Fruit fly (Drosophila melanogaster): Measurements from ENCODE around the gene Cds.

Cds gene

dm6 chr3L:8115864-8116528, 11.6 kb upstream of the Cds start, which contains the start of the genes Arp3 and msk (continued):
- TF ChIP-seq ase (GFP tag; IDR thresholded peaks at IDR 0.05) = peak; percentile 48; the same call in 1 of the 3 replicates
- TF ChIP-seq cas (GFP tag; IDR thresholded peaks at IDR 0.05) = peak; percentile 40; the same call in 1 of the 2 replicates
- peak; percentile 49 for TF ChIP-seq CG6683 (GFP tag; optimal IDR thresholded peaks at IDR 0.05)
- TF ChIP-seq nau (GFP tag; optimal IDR thresholded peaks at IDR 0.05) = no peak
- TF ChIP-seq hkb (optimal IDR thresholded peaks at IDR 0.05) = peak; percentile 89
- TF ChIP-seq hkb (GFP tag; IDR thresholded peaks at IDR 0.05) = peak; percentile 60; the same call in 1 of the 2 replicates
- peak; percentile 94 for TF ChIP-seq zfh2 (GFP tag; optimal IDR thresholded peaks at IDR 0.05)
- peak; percentile 45; the same call in 1 of the 2 replicates for TF ChIP-seq ttk (GFP tag; IDR thresholded peaks at IDR 0.05)
- peak; percentile 43 for TF ChIP-seq CG18011 (GFP tag; optimal IDR thresholded peaks at IDR 0.05)
- TF ChIP-seq CG14441 (GFP tag; IDR thresholded peaks at IDR 0.05) = peak; percentile 64
- 0 out of 2 replicates have a peak, but pooled peaks have one; percentile 49 for TF ChIP-seq amos (GFP tag; IDR thresholded peaks at IDR 0.05; ENCODE audit: partially characterized antibody)
- TF ChIP-seq Mad (GFP tag; optimal IDR thresholded peaks at IDR 0.05) = peak; percentile 88
- peak; percentile 75 for TF ChIP-seq CG4854 (GFP tag; optimal IDR thresholded peaks at IDR 0.05)
- TF ChIP-seq CG1233 (GFP tag; optimal IDR thresholded peaks at IDR 0.05) = peak; percentile 76
- peak; percentile 95 for TF ChIP-seq jumu (GFP tag; optimal IDR thresholded peaks at IDR 0.05)
- no peak for TF ChIP-seq CG15479 (GFP tag; optimal IDR thresholded peaks at IDR 0.05)
- peak; percentile 89 for TF ChIP-seq Xbp1 (GFP tag; optimal IDR thresholded peaks at IDR 0.05)
- no peak for TF ChIP-seq gsb (GFP tag; IDR thresholded peaks at IDR 0.05)
- peak; percentile 36 for TF ChIP-seq kah (GFP tag; optimal IDR thresholded peaks at IDR 0.05)
- peak; percentile 44 for TF ChIP-seq CG16813 (GFP tag; IDR thresholded peaks at IDR 0.05; ENCODE audit: partially characterized antibody)
- TF ChIP-seq gt (GFP tag; IDR thresholded peaks at IDR 0.05) = 0 out of 2 replicates have a peak, but pooled peaks have one; percentile 11
- peak; percentile 16 for TF ChIP-seq CG31365 (tag; optimal IDR thresholded peaks at IDR 0.05)
- TF ChIP-seq dpn (GFP tag; optimal IDR thresholded peaks at IDR 0.05) = peak; percentile 85 to 92
- TF ChIP-seq Hand (GFP tag; optimal IDR thresholded peaks at IDR 0.05) = peak; percentile 52
- TF ChIP-seq HHEX (GFP tag; optimal IDR thresholded peaks at IDR 0.05) = peak; percentile 74
- peak; percentile 86 for TF ChIP-seq maf-S (GFP tag; optimal IDR thresholded peaks at IDR 0.05)
- peak; percentile 92 for TF ChIP-seq fu2 (GFP tag; optimal IDR thresholded peaks at IDR 0.05)
- TF ChIP-seq CG16863 (GFP tag; optimal IDR thresholded peaks at IDR 0.05) = peak; percentile 85
- TF ChIP-seq CG11695 (GFP tag; IDR thresholded peaks at IDR 0.05) = peak; percentile 50; the same call in 1 of the 3 replicates
- TF ChIP-seq CG4404 (GFP tag; IDR thresholded peaks at IDR 0.05) = peak; percentile 76
- TF ChIP-seq gsb-n (tag; optimal IDR thresholded peaks at IDR 0.05) = no peak
- TF ChIP-seq Blimp-1 (GFP tag; optimal IDR thresholded peaks at IDR 0.05) = no peak
- TF ChIP-seq CG8290 (GFP tag; optimal IDR thresholded peaks at IDR 0.05) = peak; percentile 90
- TF ChIP-seq CG8290 (tag; optimal IDR thresholded peaks at IDR 0.05) = peak in 1 of 2 experiments; percentile 68
- peak in 1 of 2 experiments; percentile 57 for TF ChIP-seq insv (GFP tag; optimal IDR thresholded peaks at IDR 0.05)
- no peak for TF ChIP-seq hth (optimal IDR thresholded peaks at IDR 0.05)
- TF ChIP-seq disco-r (GFP tag; optimal IDR thresholded peaks at IDR 0.05) = peak; percentile 89
- peak; percentile 77 for TF ChIP-seq CG4282 (GFP tag; optimal IDR thresholded peaks at IDR 0.05)
- peak; percentile 72 for TF ChIP-seq Neu2 (GFP tag; optimal IDR thresholded peaks at IDR 0.05; ENCODE audit: borderline replicate concordance)
- peak; percentile 74 for TF ChIP-seq Atf3 (GFP tag; optimal IDR thresholded peaks at IDR 0.05)
- no peak for TF ChIP-seq HLHmδ (GFP tag; optimal IDR thresholded peaks at IDR 0.05)
- peak; percentile 61 for TF ChIP-seq ab (GFP tag; optimal IDR thresholded peaks at IDR 0.05)
- TF ChIP-seq fd64A (GFP tag; optimal IDR thresholded peaks at IDR 0.05) = no peak
- no peak for TF ChIP-seq br (optimal IDR thresholded peaks at IDR 0.05)
- TF ChIP-seq Hmx (GFP tag; optimal IDR thresholded peaks at IDR 0.05) = no peak
- peak; percentile 71 for TF ChIP-seq CG17359 (tag; optimal IDR thresholded peaks at IDR 0.05)
- peak; percentile 99 for TF ChIP-seq Med (GFP tag)
- TF ChIP-seq fd3F (GFP tag; optimal IDR thresholded peaks at IDR 0.05) = peak; percentile 35
- TF ChIP-seq rib (GFP tag; IDR thresholded peaks at IDR 0.05) = peak; percentile 94
- TF ChIP-seq Usf (GFP tag; optimal IDR thresholded peaks at IDR 0.05) = peak; percentile 66
